Fruit fly (Drosophila melanogaster) whole organism, prepupa: Measurements from ENCODE around the gene CG14961.
A peak's percentile ranks its signal among the peaks of the same experiment; 100 is the strongest.

Source experiments
- CG10631 ChIP-seq: fragments of 200-800 bp; sonication (Bioruptor generic); optimal IDR thresholded peaks from 2 replicates; lab custom pipeline; 2016; ENCODE audit warnings: missing biosample characterization, missing genetic modification characterization
- CG10669 ChIP-seq: fragments of 200-800 bp; sonication (Bioruptor generic); optimal IDR thresholded peaks from 3 replicates; lab custom pipeline; 2018; ENCODE audit warnings: missing biosample characterization, mild to moderate bottlenecking, missing genetic modification characterization, moderate library complexity
- CG11294 ChIP-seq: fragments of 200-800 bp; sonication (Bioruptor generic); IDR thresholded peaks from 2 replicates; pipeline ENCODE4 v1.3.6; 2022; ENCODE audit warnings: missing biosample characterization, missing genetic modification characterization
- CG31627 ChIP-seq: fragments of 200-800 bp; sonication (Bioruptor generic); optimal IDR thresholded peaks from 3 replicates; lab custom pipeline; 2016; ENCODE audit warnings: missing biosample characterization, missing genetic modification characterization
- CG32006 ChIP-seq: fragments of 200-800 bp; sonication (Bioruptor generic); optimal IDR thresholded peaks from 3 replicates; lab custom pipeline; 2017; ENCODE audit warnings: missing biosample characterization, mild to moderate bottlenecking, missing genetic modification characterization
- CG34406 ChIP-seq: fragments of 200-800 bp; sonication (Bioruptor generic); optimal IDR thresholded peaks from 3 replicates; lab custom pipeline; 2016; ENCODE audit warnings: missing biosample characterization, missing genetic modification characterization
- CG3919 ChIP-seq: fragments of 200-800 bp; sonication (Bioruptor generic); optimal IDR thresholded peaks from 3 replicates; lab custom pipeline; 2016; ENCODE audit warnings: missing biosample characterization, missing genetic modification characterization
- CG4318 ChIP-seq: fragments of 200-800 bp; sonication (Bioruptor generic); optimal IDR thresholded peaks from 3 replicates; lab custom pipeline; 2017; ENCODE audit warnings: missing biosample characterization, mild to moderate bottlenecking, missing genetic modification characterization
- CG6163 ChIP-seq: fragments of 200-800 bp; sonication (Bioruptor generic); IDR thresholded peaks from 3 replicates; pipeline ENCODE4 v1.3.6; 2022; ENCODE audit warnings: missing biosample characterization, missing genetic modification characterization
- CG6276 ChIP-seq: fragments of 200-800 bp; sonication (Bioruptor generic); optimal IDR thresholded peaks from 2 replicates; lab custom pipeline; 2017; ENCODE audit warnings: missing biosample characterization, mild to moderate bottlenecking, missing genetic modification characterization
- CG6792 ChIP-seq: fragments of 200-800 bp; sonication (Bioruptor generic); optimal IDR thresholded peaks from 3 replicates; lab custom pipeline; 2016; ENCODE audit warnings: missing biosample characterization, missing genetic modification characterization
- CG6808 ChIP-seq: fragments of 200-800 bp; sonication (Bioruptor generic); optimal IDR thresholded peaks from 3 replicates; lab custom pipeline; 2017; ENCODE audit warnings: missing biosample characterization, missing genetic modification characterization, mild to moderate bottlenecking, moderate library complexity, missing genetic modification reagents
- CG6854 ChIP-seq: fragments of 200-800 bp; sonication (Bioruptor generic); optimal IDR thresholded peaks from 2 replicates; lab custom pipeline; 2017; ENCODE audit warnings: missing biosample characterization, mild to moderate bottlenecking, missing genetic modification characterization
- CG7368 ChIP-seq: fragments of 200-800 bp; sonication (Bioruptor generic); optimal IDR thresholded peaks from 3 replicates; lab custom pipeline; 2016; ENCODE audit warnings: missing biosample characterization, missing genetic modification characterization
- CG8632 ChIP-seq: fragments of 200-800 bp; sonication (Bioruptor generic); optimal IDR thresholded peaks from 3 replicates; lab custom pipeline; 2016; ENCODE audit warnings: missing biosample characterization, missing genetic modification characterization
- CG9139 ChIP-seq: fragments of 200-800 bp; sonication (Bioruptor generic); optimal IDR thresholded peaks from 3 replicates; lab custom pipeline; 2017; ENCODE audit warnings: missing biosample characterization, mild to moderate bottlenecking, missing genetic modification characterization
- Eip75B ChIP-seq: fragments of 200-800 bp; sonication (Bioruptor generic); optimal IDR thresholded peaks from 3 replicates; lab custom pipeline; 2016; ENCODE audit warnings: missing biosample characterization, missing genetic modification characterization
- Eip78C ChIP-seq: fragments of 200-800 bp; sonication (Bioruptor generic); peaks from one replicate; lab custom pipeline; 2016; ENCODE audit warnings: missing biosample characterization, missing genetic modification characterization
- Eip93F ChIP-seq: fragments of 200-800 bp; sonication (Bioruptor generic); optimal IDR thresholded peaks from 2 replicates; lab custom pipeline; 2016; ENCODE audit warnings: missing biosample characterization, mild to moderate bottlenecking, missing genetic modification characterization
- Ets21C ChIP-seq: fragments of 200-800 bp; sonication (Bioruptor generic); optimal IDR thresholded peaks from 3 replicates; lab custom pipeline; 2016; ENCODE audit warnings: missing biosample characterization, missing genetic modification characterization
- Ets96B ChIP-seq: fragments of 200-800 bp; optimal IDR thresholded peaks from 2 replicates; lab custom pipeline; 2019; ENCODE audit warnings: missing biosample characterization, mild to moderate bottlenecking, missing genetic modification characterization, moderate library complexity
- Hr39 ChIP-seq: fragments of 200-800 bp; sonication (Bioruptor generic); optimal IDR thresholded peaks from 2 replicates; lab custom pipeline; 2016; ENCODE audit warnings: missing biosample characterization, missing genetic modification characterization
- Hr4 ChIP-seq: fragments of 200-800 bp; sonication (Bioruptor generic); optimal IDR thresholded peaks from 3 replicates; lab custom pipeline; 2016; ENCODE audit warnings: missing biosample characterization, missing genetic modification characterization
- Lpt ChIP-seq: fragments of 200-800 bp; sonication (Bioruptor generic); optimal IDR thresholded peaks from 3 replicates; lab custom pipeline; 2016; ENCODE audit warnings: missing biosample characterization, missing genetic modification characterization
- Met ChIP-seq: fragments of 200-800 bp; sonication (Bioruptor generic); optimal IDR thresholded peaks from 3 replicates; lab custom pipeline; 2016; ENCODE audit warnings: missing biosample characterization, missing genetic modification characterization
- OdsH ChIP-seq: fragments of 200-800 bp; sonication (Bioruptor generic); optimal IDR thresholded peaks from 3 replicates; lab custom pipeline; 2016; ENCODE audit warnings: missing biosample characterization, missing genetic modification characterization
- Smox ChIP-seq: fragments of 200-800 bp; sonication (Bioruptor generic); optimal IDR thresholded peaks from 3 replicates; lab custom pipeline; 2016; ENCODE audit warnings: missing biosample characterization, missing genetic modification characterization
- Sox102F ChIP-seq: fragments of 200-800 bp; sonication (Bioruptor generic); optimal IDR thresholded peaks from 2 replicates; lab custom pipeline; 2016; ENCODE audit warnings: missing biosample characterization, mild to moderate bottlenecking, missing genetic modification characterization
- Sox14 ChIP-seq: fragments of 200-800 bp; sonication (Bioruptor generic); optimal IDR thresholded peaks from 3 replicates; lab custom pipeline; 2016; ENCODE audit warnings: missing biosample characterization, missing genetic modification characterization
- Sox15 ChIP-seq: fragments of 200-800 bp; sonication (Bioruptor generic); optimal IDR thresholded peaks from 3 replicates; lab custom pipeline; 2016; ENCODE audit warnings: missing biosample characterization, missing genetic modification characterization
- achi ChIP-seq: fragments of 200-800 bp; sonication (Bioruptor generic); optimal IDR thresholded peaks from 3 replicates; lab custom pipeline; 2016; ENCODE audit warnings: missing biosample characterization, missing genetic modification characterization
- acj6 ChIP-seq: fragments of 200-800 bp; sonication (Bioruptor generic); optimal IDR thresholded peaks from 3 replicates; lab custom pipeline; 2016; ENCODE audit warnings: missing biosample characterization, missing genetic modification characterization
- cyc ChIP-seq: fragments of 200-800 bp; sonication (Bioruptor generic); optimal IDR thresholded peaks from 3 replicates; lab custom pipeline; 2016; ENCODE audit warnings: missing biosample characterization, missing genetic modification characterization
- dac ChIP-seq: fragments of 200-800 bp; sonication (Bioruptor generic); optimal IDR thresholded peaks from 2 replicates; lab custom pipeline; 2017; ENCODE audit warnings: missing biosample characterization, mild to moderate bottlenecking, missing genetic modification characterization
- dsx ChIP-seq: fragments of 200-800 bp; optimal IDR thresholded peaks from 3 replicates; lab custom pipeline; 2019; ENCODE audit warnings: missing biosample characterization, mild to moderate bottlenecking, missing genetic modification characterization, moderate library complexity; ENCODE audit not compliant: poor library complexity, severe bottlenecking
- eg ChIP-seq: fragments of 200-800 bp; sonication (Bioruptor generic); IDR thresholded peaks from 3 replicates; pipeline ENCODE4 v1.3.6; 2022; ENCODE audit warnings: missing biosample characterization, missing genetic modification characterization
- esn ChIP-seq: fragments of 200-800 bp; sonication (Bioruptor generic); optimal IDR thresholded peaks from 2 replicates; lab custom pipeline; 2016; ENCODE audit warnings: missing biosample characterization, mild to moderate bottlenecking, missing genetic modification characterization, moderate library complexity
- fd59A ChIP-seq: fragments of 200-800 bp; sonication (Bioruptor generic); optimal IDR thresholded peaks from 2 replicates; lab custom pipeline; 2017; ENCODE audit warnings: missing biosample characterization, mild to moderate bottlenecking, missing genetic modification characterization, missing genetic modification reagents
- fd85E ChIP-seq: fragments of 200-800 bp; sonication (Bioruptor generic); optimal IDR thresholded peaks from 3 replicates; lab custom pipeline; 2016; ENCODE audit warnings: missing biosample characterization, missing genetic modification characterization
- fkh ChIP-seq: fragments of 200-800 bp; sonication (Bioruptor generic); optimal IDR thresholded peaks from 3 replicates; lab custom pipeline; 2017; ENCODE audit warnings: missing biosample characterization, mild to moderate bottlenecking, missing genetic modification characterization, moderate library complexity
- lz ChIP-seq: fragments of 200-800 bp; sonication (Bioruptor generic); optimal IDR thresholded peaks from 3 replicates; lab custom pipeline; 2016; ENCODE audit warnings: missing biosample characterization, missing genetic modification characterization
- net ChIP-seq: fragments of 200-800 bp; sonication (Bioruptor generic); optimal IDR thresholded peaks from 3 replicates; lab custom pipeline; 2016; ENCODE audit warnings: missing biosample characterization, missing genetic modification characterization
- pdm3 ChIP-seq: fragments of 200-800 bp; sonication (Bioruptor generic); optimal IDR thresholded peaks from 3 replicates; lab custom pipeline; 2016; ENCODE audit warnings: missing biosample characterization, missing genetic modification characterization
- ss ChIP-seq, 2 experiments: fragments of 200-800 bp; sonication (Bioruptor generic); optimal IDR thresholded peaks; 2 replicates in 1 of 2; 3 replicates in 1 of 2; lab custom pipeline; 2017 to 2018; ENCODE audit warnings: mild to moderate bottlenecking in 2 of 2, missing biosample characterization in 2 of 2, missing genetic modification characterization in 2 of 2, moderate library complexity in 1 of 2
- svp ChIP-seq: fragments of 200-800 bp; sonication (Bioruptor generic); peaks from one replicate; lab custom pipeline; 2016; ENCODE audit warnings: missing biosample characterization, missing genetic modification characterization
- topi ChIP-seq: fragments of 200-800 bp; sonication (Bioruptor generic); optimal IDR thresholded peaks from 3 replicates; lab custom pipeline; 2016; ENCODE audit warnings: missing biosample characterization, missing genetic modification characterization
- vri ChIP-seq: fragments of 200-800 bp; sonication (Bioruptor generic); optimal IDR thresholded peaks from 3 replicates; lab custom pipeline; 2016; ENCODE audit warnings: missing biosample characterization, mild to moderate bottlenecking, missing genetic modification characterization

CG14961 gene

dm6 chr3L:3377965-3378292 lies 48.1 kb downstream of the CG14961 start, which contains the start of gene Ids (continued):
- TF ChIP-seq Sox15 (GFP tag; lab: Kevin White, UChicago) (peak; percentile 47), acj6 (GFP tag; lab: Kevin White, UChicago) (peak; percentile 72), CG6792 (GFP tag; lab: Kevin White, UChicago) (peak; percentile 80), CG10669 (GFP tag; lab: Kevin White, UChicago) (no peak), Hr4 (GFP tag; lab: Kevin White, UChicago) (no peak), Sox14 (GFP tag; lab: Kevin White, UChicago) (peak; percentile 60), Smox (peak; percentile 85), CG6808 (GFP tag; lab: Kevin White, UChicago) (no peak), Ets21C (GFP tag; lab: Kevin White, UChicago) (peak; percentile 43), dac (GFP tag; lab: Kevin White, UChicago) (no peak), lz (peak; percentile 81), fd85E (GFP tag; lab: Kevin White, UChicago) (peak; percentile 3), CG10631 (GFP tag; lab: Kevin White, UChicago) (no peak), pdm3 (no peak), CG31627 (GFP tag; lab: Kevin White, UChicago) (peak; percentile 80), CG6854 (GFP tag; lab: Kevin White, UChicago) (peak; percentile 82), topi (GFP tag; lab: Kevin White, UChicago) (peak; percentile 86), vri (GFP tag; lab: Kevin White, UChicago) (peak; percentile 70), CG4318 (GFP tag; lab: Kevin White, UChicago) (no peak), net (peak; percentile 73), Eip75B (peak; percentile 65), CG8632 (GFP tag; lab: Kevin White, UChicago) (peak; percentile 79), Ets96B (tag; lab: Kevin White, UChicago) (peak; percentile 68), Sox102F (GFP tag; lab: Kevin White, UChicago) (no peak), eg (GFP tag; lab: Robert Waterston, UW) (peak; percentile 81), CG3919 (GFP tag; lab: Kevin White, UChicago) (peak; percentile 68), fkh (peak; percentile 8), OdsH (GFP tag; lab: Kevin White, UChicago) (no peak), fd59A (peak; percentile 30), Hr39 (GFP tag; lab: Kevin White, UChicago) (peak; percentile 78), CG32006 (GFP tag; lab: Kevin White, UChicago) (no peak), CG9139 (GFP tag; lab: Kevin White, UChicago) (no peak), CG11294 (GFP tag; lab: Robert Waterston, UW) (peak; percentile 51), CG6276 (GFP tag; lab: Kevin White, UChicago) (no peak), CG6163 (GFP tag; lab: Robert Waterston, UW) (peak; percentile 83), cyc (peak; percentile 74), ss (GFP tag; optimal IDR thresholded peaks at IDR 0.05; lab: Kevin White, UChicago) (peak in 1 of 2 experiments; percentile 67), Eip78C (GFP tag; lab: Kevin White, UChicago) (peak; percentile 94)

DNA sequence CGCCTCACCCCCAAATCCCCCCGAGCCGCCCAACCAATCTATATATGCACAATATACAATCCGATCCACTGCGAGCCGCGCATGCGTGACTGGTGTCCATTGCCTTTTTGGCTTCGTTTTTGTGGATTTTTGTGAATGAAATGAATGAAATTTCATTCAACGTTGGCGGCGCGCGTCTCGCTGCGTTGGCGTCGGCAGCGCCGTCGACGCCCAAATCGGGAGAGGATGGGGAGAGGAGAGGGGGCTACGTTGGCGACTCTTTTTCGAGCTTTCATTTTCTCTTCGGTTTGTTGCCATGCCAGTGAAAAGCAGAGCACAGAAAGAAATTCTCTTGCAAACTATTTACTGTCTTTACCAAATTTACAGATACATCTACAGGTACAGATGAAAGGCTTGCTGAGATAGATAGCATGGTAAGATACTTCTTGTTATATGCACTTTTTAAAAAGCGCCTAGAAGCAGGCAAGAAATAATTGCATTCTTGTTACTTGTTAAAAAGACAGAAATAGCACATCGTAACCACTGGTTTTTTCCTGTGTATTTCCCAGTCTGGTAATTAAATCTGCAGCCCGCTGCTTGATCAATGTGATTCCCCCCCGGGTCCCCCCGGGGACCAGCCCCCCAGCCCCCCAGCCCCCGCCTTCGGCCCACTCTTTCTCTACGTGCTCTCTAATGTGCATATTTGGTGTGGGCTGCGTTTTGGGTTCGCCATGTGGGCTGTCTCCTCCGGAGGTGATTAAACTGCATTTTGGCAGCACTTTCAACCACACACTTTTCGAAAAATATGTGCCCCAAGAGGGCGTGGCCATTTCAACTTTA lies 50.6 kb downstream of the CG14961 start:
- peak; percentile 5 for TF ChIP-seq CG9139 (GFP tag; lab: Kevin White, UChicago)
- TF ChIP-seq CG34406 (GFP tag; lab: Kevin White, UChicago), result peak; percentile 25
- TF ChIP-seq Lpt (GFP tag; lab: Kevin White, UChicago), result peak; percentile 56
- peak; percentile 88 for TF ChIP-seq CG32006 (GFP tag; lab: Kevin White, UChicago)
- TF ChIP-seq lz, result peak; percentile 12
- TF ChIP-seq CG6808 (GFP tag; lab: Kevin White, UChicago), result no peak
- TF ChIP-seq vri (GFP tag; lab: Kevin White, UChicago), result no peak
- TF ChIP-seq dsx (GFP tag; lab: Kevin White, UChicago), result no peak
- TF ChIP-seq OdsH (GFP tag; lab: Kevin White, UChicago), result peak; percentile 53
- peak; percentile 52 for TF ChIP-seq Met
- TF ChIP-seq Eip93F (GFP tag; lab: Kevin White, UChicago), result no peak
- peak; percentile 42 for TF ChIP-seq esn (GFP tag; lab: Kevin White, UChicago)
- TF ChIP-seq CG10669 (GFP tag; lab: Kevin White, UChicago), result no peak
- TF ChIP-seq dac (GFP tag; lab: Kevin White, UChicago), result peak; percentile 61
- TF ChIP-seq CG3919 (GFP tag; lab: Kevin White, UChicago), result peak; percentile 53
- TF ChIP-seq svp (GFP tag; lab: Kevin White, UChicago), result peak; percentile 44
- TF ChIP-seq eg (GFP tag; lab: Robert Waterston, UW), result peak; percentile 73
- TF ChIP-seq Ets96B (tag; lab: Kevin White, UChicago), result peak; percentile 17
- TF ChIP-seq CG6792 (GFP tag; lab: Kevin White, UChicago), result peak; percentile 29
- TF ChIP-seq net, result peak; percentile 24
- TF ChIP-seq achi (GFP tag; lab: Kevin White, UChicago), result peak; percentile 51
- TF ChIP-seq CG7368 (GFP tag; lab: Kevin White, UChicago), result peak; percentile 4
- peak; percentile 32 for TF ChIP-seq cyc
- TF ChIP-seq CG6163 (GFP tag; lab: Robert Waterston, UW), result peak; percentile 62; the same call in 2 of the 3 replicates
- TF ChIP-seq CG11294 (GFP tag; lab: Robert Waterston, UW), result peak; percentile 32; the same call in 1 of the 2 replicates
- no peak for TF ChIP-seq CG4318 (GFP tag; lab: Kevin White, UChicago)
